Fruit fly (Drosophila melanogaster) whole organism, embryonic: ENCODE measurements around the gene Jhbp3.

Source experiments
- Asciz ChIP-seq: fragments of 200-800 bp; sonication (Bioruptor generic); optimal IDR thresholded peaks from 2 replicates; lab custom pipeline; 2017; ENCODE audit warnings: missing biosample characterization, mild to moderate bottlenecking, missing genetic modification characterization, missing genetic modification reagents
- Atf-2 ChIP-seq: fragments of 200-800 bp; sonication (Bioruptor generic); optimal IDR thresholded peaks from 2 replicates; lab custom pipeline; 2016; ENCODE audit warnings: missing biosample characterization, missing genetic modification characterization
- Blimp-1 ChIP-seq: fragments of 200-800 bp; sonication (Bioruptor generic); optimal IDR thresholded peaks from 3 replicates; lab custom pipeline; 2018; ENCODE audit warnings: missing biosample characterization, missing genetic modification characterization, mild to moderate bottlenecking, moderate library complexity, missing genetic modification reagents
- CG10321 ChIP-seq: fragments of 200-800 bp; sonication (Bioruptor generic); IDR thresholded peaks from 2 replicates; pipeline ENCODE4 v1.3.6; 2022; ENCODE audit warnings: missing biosample characterization, missing genetic modification characterization
- CG11695 ChIP-seq: fragments of 200-800 bp; sonication (Bioruptor generic); IDR thresholded peaks from 3 replicates; pipeline ENCODE4 v1.3.6; 2022; ENCODE audit warnings: missing biosample characterization, missing genetic modification characterization
- CG12769 ChIP-seq: fragments of 200-800 bp; sonication (Bioruptor generic); optimal IDR thresholded peaks from 2 replicates; lab custom pipeline; 2019; ENCODE audit warnings: missing biosample characterization, mild to moderate bottlenecking, missing genetic modification characterization, moderate library complexity
- CG13775 ChIP-seq: fragments of 200-800 bp; sonication (Bioruptor generic); optimal IDR thresholded peaks from 3 replicates; lab custom pipeline; 2017; ENCODE audit warnings: missing biosample characterization, mild to moderate bottlenecking, missing genetic modification characterization
- CG15269 ChIP-seq: fragments of 200-800 bp; sonication (Bioruptor generic); optimal IDR thresholded peaks from 2 replicates; lab custom pipeline; 2018; ENCODE audit warnings: missing biosample characterization, mild to moderate bottlenecking, missing genetic modification characterization, moderate library complexity
- CG15601 ChIP-seq: fragments of 200-800 bp; sonication (Bioruptor generic); optimal IDR thresholded peaks from 3 replicates; lab custom pipeline; 2019; ENCODE audit warnings: missing biosample characterization, mild to moderate bottlenecking, missing genetic modification characterization, moderate library complexity
- CG1602 ChIP-seq: fragments of 200-800 bp; sonication (Bioruptor generic); optimal IDR thresholded peaks from 3 replicates; lab custom pipeline; 2016; ENCODE audit warnings: missing biosample characterization, missing genetic modification characterization
- CG16815 ChIP-seq: fragments of 200-800 bp; sonication (Bioruptor generic); optimal IDR thresholded peaks from 3 replicates; lab custom pipeline; 2017; ENCODE audit warnings: missing biosample characterization, mild to moderate bottlenecking, missing genetic modification characterization
- CG16863 ChIP-seq: fragments of 200-800 bp; sonication (Bioruptor generic); optimal IDR thresholded peaks from 3 replicates; lab custom pipeline; 2016; ENCODE audit warnings: missing biosample characterization, missing genetic modification characterization
- CG17568 ChIP-seq: fragments of 200-800 bp; sonication (Bioruptor generic); optimal IDR thresholded peaks from 2 replicates; lab custom pipeline; 2018; ENCODE audit warnings: missing biosample characterization, mild to moderate bottlenecking, missing genetic modification characterization, moderate library complexity
- CG18599 ChIP-seq: fragments of 200-800 bp; sonication (Bioruptor generic); optimal IDR thresholded peaks from 3 replicates; lab custom pipeline; 2017; ENCODE audit warnings: missing biosample characterization, missing genetic modification characterization, mild to moderate bottlenecking, moderate library complexity, missing genetic modification reagents
- CG3407 ChIP-seq: fragments of 200-800 bp; sonication (Bioruptor generic); optimal IDR thresholded peaks from 2 replicates; lab custom pipeline; 2018; ENCODE audit warnings: missing biosample characterization, mild to moderate bottlenecking, missing genetic modification characterization
- CG4328 ChIP-seq: fragments of 200-800 bp; sonication (Bioruptor generic); optimal IDR thresholded peaks from 3 replicates; lab custom pipeline; 2017; ENCODE audit warnings: missing biosample characterization, missing genetic modification reagents, missing genetic modification characterization
- CG4360 ChIP-seq: fragments of 200-800 bp; sonication (Bioruptor generic); IDR thresholded peaks from 2 replicates; pipeline ENCODE4 v1.3.6; 2022; ENCODE audit warnings: missing biosample characterization, missing genetic modification characterization
- CG4854 ChIP-seq: fragments of 200-800 bp; sonication (Bioruptor generic); optimal IDR thresholded peaks from 2 replicates; lab custom pipeline; 2016; ENCODE audit warnings: missing biosample characterization, missing genetic modification characterization, inconsistent platforms
- CG5180 ChIP-seq: fragments of 200-800 bp; sonication (Bioruptor generic); optimal IDR thresholded peaks from 3 replicates; lab custom pipeline; 2017; ENCODE audit warnings: missing biosample characterization, missing genetic modification characterization, mild to moderate bottlenecking, moderate library complexity, missing genetic modification reagents
- CG6689 ChIP-seq: fragments of 200-800 bp; sonication (Bioruptor generic); IDR thresholded peaks from 2 replicates; pipeline ENCODE4 v1.3.6; 2022; ENCODE audit warnings: missing biosample characterization, missing genetic modification characterization
- CG6791 ChIP-seq: fragments of 200-800 bp; sonication (Bioruptor generic); IDR thresholded peaks from 3 replicates; pipeline ENCODE4 v1.3.6; 2022; ENCODE audit warnings: missing biosample characterization, missing genetic modification characterization; ENCODE audit not compliant: partially characterized antibody
- CG9437 ChIP-seq: fragments of 200-800 bp; sonication (Bioruptor generic); optimal IDR thresholded peaks from 2 replicates; lab custom pipeline; 2018; ENCODE audit warnings: missing biosample characterization, mild to moderate bottlenecking, missing genetic modification characterization
- D19A ChIP-seq: fragments of 200-800 bp; optimal IDR thresholded peaks from 3 replicates; lab custom pipeline; 2019; ENCODE audit warnings: missing biosample characterization, mild to moderate bottlenecking, missing genetic modification characterization, moderate library complexity
- Dp ChIP-seq: fragments of 200-800 bp; sonication (Bioruptor generic); optimal IDR thresholded peaks from 2 replicates; lab custom pipeline; 2018; ENCODE audit warnings: missing biosample characterization, mild to moderate bottlenecking, missing genetic modification characterization, moderate library complexity
- Dref ChIP-seq: fragments of 200-800 bp; sonication (Bioruptor generic); IDR thresholded peaks from 2 replicates; pipeline ENCODE4 v1.3.6; 2022; ENCODE audit warnings: missing biosample characterization, missing genetic modification characterization
- Ets65A ChIP-seq: fragments of 200-800 bp; sonication (Bioruptor generic); peaks from one replicate; lab custom pipeline; 2016; ENCODE audit warnings: missing biosample characterization, missing genetic modification characterization
- HLH3B ChIP-seq: fragments of 200-800 bp; sonication (Bioruptor generic); IDR thresholded peaks from 2 replicates; pipeline ENCODE4 v1.3.6; 2022; ENCODE audit warnings: missing biosample characterization, missing genetic modification characterization
- HmgD ChIP-seq: fragments of 200-800 bp; sonication (Bioruptor generic); optimal IDR thresholded peaks from 3 replicates; lab custom pipeline; 2016; ENCODE audit warnings: missing biosample characterization, missing genetic modification characterization
- Hr39 ChIP-seq: fragments of >200 bp; optimal IDR thresholded peaks from 2 replicates; lab custom pipeline; 2017
- Hsf ChIP-seq: fragments of 200-800 bp; sonication (Bioruptor generic); optimal IDR thresholded peaks from 3 replicates; lab custom pipeline; 2016; ENCODE audit warnings: missing biosample characterization, missing genetic modification characterization
- NFAT ChIP-seq: fragments of 200-800 bp; sonication (Bioruptor generic); IDR thresholded peaks from 2 replicates; pipeline ENCODE4 v1.3.6; 2022; ENCODE audit warnings: missing biosample characterization, missing genetic modification characterization
- PHDP ChIP-seq: fragments of 200-800 bp; sonication (Bioruptor generic); optimal IDR thresholded peaks from 3 replicates; lab custom pipeline; 2018; ENCODE audit warnings: missing biosample characterization, mild to moderate bottlenecking, missing genetic modification characterization, moderate library complexity
- Pdp1 ChIP-seq, 2 experiments: fragments of 200-800 bp; sonication (Bioruptor generic); optimal IDR thresholded peaks; 3 replicates each; lab custom pipeline; 2016; ENCODE audit warnings: missing biosample characterization in 2 of 2, missing genetic modification characterization in 2 of 2, mild to moderate bottlenecking in 1 of 2, moderate library complexity in 1 of 2
- Rfx ChIP-seq: fragments of 200-800 bp; sonication (Bioruptor generic); IDR thresholded peaks from 2 replicates; pipeline ENCODE4 v1.3.6; 2022; ENCODE audit warnings: missing biosample characterization, missing genetic modification characterization
- Trl ChIP-seq, 3 experiments: fragments of >200 bp in 2 of 3; fragments of 200-800 bp in 1 of 3; sonication (Bioruptor generic) in 1 of 3; optimal IDR thresholded peaks; 2 replicates in 1 of 3; 3 replicates in 2 of 3; lab custom pipeline; 2016 to 2017; ENCODE audit warnings: missing biosample characterization in 1 of 3, missing genetic modification characterization in 1 of 3
- amos ChIP-seq: fragments of 200-800 bp; sonication (Bioruptor generic); IDR thresholded peaks from 2 replicates; pipeline ENCODE4 v1.3.6; 2022; ENCODE audit warnings: missing biosample characterization, missing genetic modification characterization; ENCODE audit not compliant: partially characterized antibody
- caup ChIP-seq: fragments of 200-800 bp; sonication (Bioruptor generic); optimal IDR thresholded peaks from 3 replicates; lab custom pipeline; 2017; ENCODE audit warnings: missing biosample characterization, mild to moderate bottlenecking, missing genetic modification characterization, moderate library complexity; ENCODE audit not compliant: severe bottlenecking
- chinmo ChIP-seq: fragments of 200-800 bp; sonication (Bioruptor generic); IDR thresholded peaks from 4 replicates; pipeline ENCODE4 v1.3.6; 2022; ENCODE audit warnings: missing biosample characterization, missing genetic modification characterization; ENCODE audit not compliant: partially characterized antibody
- exex ChIP-seq: fragments of 200-800 bp; sonication (Bioruptor generic); optimal IDR thresholded peaks from 4 replicates; lab custom pipeline; 2018; ENCODE audit warnings: missing biosample characterization, mild to moderate bottlenecking, missing genetic modification characterization, moderate library complexity
- gfzf ChIP-seq: fragments of 200-800 bp; sonication (Bioruptor generic); optimal IDR thresholded peaks from 2 replicates; lab custom pipeline; 2016; ENCODE audit warnings: missing biosample characterization, mild to moderate bottlenecking, missing genetic modification characterization, moderate library complexity
- lbe ChIP-seq: fragments of 200-800 bp; sonication (Bioruptor generic); optimal IDR thresholded peaks from 2 replicates; lab custom pipeline; 2016; ENCODE audit warnings: missing biosample characterization, mild to moderate bottlenecking, missing genetic modification characterization
- nmo ChIP-seq: fragments of 200-800 bp; sonication (Bioruptor generic); optimal IDR thresholded peaks from 2 replicates; lab custom pipeline; 2018; ENCODE audit warnings: missing biosample characterization, mild to moderate bottlenecking, missing genetic modification characterization, moderate library complexity
- pan ChIP-seq, 4 experiments: fragments of >200 bp in 3 of 4; fragments of 200-800 bp in 1 of 4; sonication (Bioruptor generic) in 1 of 4; optimal IDR thresholded peaks in 3 of 4; IDR thresholded peaks in 1 of 4; 2 replicates each; pipeline versions ENCODE4 v1.3.6 to Lab custom; 2017 to 2022; ENCODE audit warnings: missing biosample characterization in 2 of 4, missing genetic modification characterization in 2 of 4, mixed read lengths in 1 of 4
- salm ChIP-seq: fragments of 200-800 bp; sonication (Bioruptor generic); optimal IDR thresholded peaks from 2 replicates; lab custom pipeline; 2018; ENCODE audit warnings: missing biosample characterization, mild to moderate bottlenecking, missing genetic modification characterization
- tna ChIP-seq: fragments of 200-800 bp; sonication (Bioruptor generic); IDR thresholded peaks from 2 replicates; pipeline ENCODE4 v1.3.6; 2022; ENCODE audit warnings: missing biosample characterization, missing genetic modification characterization; ENCODE audit not compliant: partially characterized antibody
- vvl ChIP-seq: fragments of 200-800 bp; sonication (Bioruptor generic); IDR thresholded peaks from 2 replicates; pipeline ENCODE4 v1.3.6; 2022; ENCODE audit warnings: missing biosample characterization, missing genetic modification characterization

The Jhbp3 gene

dm6 chr3R:4975315-4975777 lies 20.3 kb upstream of the Jhbp3 start (continued):
- TF ChIP-seq CG17568 (GFP tag; lab: Kevin White, UChicago) (peak; percentile 40), Atf-2 (GFP tag; lab: Kevin White, UChicago) (no peak), CG6689 (GFP tag; lab: Robert Waterston, UW) (0 out of 2 replicates have a peak, but pooled peaks have one; percentile 13), CG16815 (GFP tag; lab: Kevin White, UChicago) (no peak), gfzf (GFP tag; lab: Kevin White, UChicago) (no peak), Blimp-1 (peak; percentile 21), CG11695 (no peak), lbe (no peak), vvl (GFP tag; lab: Robert Waterston, UW) (peak; percentile 34), salm (tag; lab: Kevin White, UChicago) (peak; percentile 41), CG4854 (GFP tag; lab: Kevin White, UChicago) (no peak), CG13775 (GFP tag; lab: Kevin White, UChicago) (no peak), Pdp1 (GFP tag; optimal IDR thresholded peaks at IDR 0.05; lab: Kevin White, UChicago) (peak in 1 of 2 experiments; percentile 27), caup (GFP tag; lab: Kevin White, UChicago) (peak; percentile 1), CG10321 (GFP tag; lab: Robert Waterston, UW) (peak; percentile 31; the same call in 1 of the 2 replicates), HmgD (no peak), nmo (GFP tag; lab: Kevin White, UChicago) (no peak), tna (GFP tag; lab: Robert Waterston, UW) (no peak), CG9437 (GFP tag; lab: Kevin White, UChicago) (no peak), CG4328 (peak; percentile 64), HLH3B (GFP tag; lab: Robert Waterston, UW) (peak; percentile 7; the same call in 1 of the 2 replicates), amos (no peak), CG18599 (GFP tag; lab: Kevin White, UChicago) (peak; percentile 7), Asciz (GFP tag; lab: Kevin White, UChicago) (peak; percentile 68), Trl (optimal IDR thresholded peaks at IDR 0.05; lab: Kevin White, UChicago) (no peak), Trl (GFP tag; optimal IDR thresholded peaks at IDR 0.05; lab: Kevin White, UChicago) (no peak), CG15269 (peak; percentile 32), chinmo (GFP tag; lab: Robert Waterston, UW) (peak; percentile 83; the same call in 2 of the 4 replicates), CG12769 (tag; lab: Kevin White, UChicago) (peak; percentile 19), CG15601 (tag; lab: Kevin White, UChicago) (peak; percentile 47), Hr39 (lab: Kevin White, UChicago) (no peak), Ets65A (GFP tag; lab: Kevin White, UChicago) (peak; percentile 77)

DNA sequence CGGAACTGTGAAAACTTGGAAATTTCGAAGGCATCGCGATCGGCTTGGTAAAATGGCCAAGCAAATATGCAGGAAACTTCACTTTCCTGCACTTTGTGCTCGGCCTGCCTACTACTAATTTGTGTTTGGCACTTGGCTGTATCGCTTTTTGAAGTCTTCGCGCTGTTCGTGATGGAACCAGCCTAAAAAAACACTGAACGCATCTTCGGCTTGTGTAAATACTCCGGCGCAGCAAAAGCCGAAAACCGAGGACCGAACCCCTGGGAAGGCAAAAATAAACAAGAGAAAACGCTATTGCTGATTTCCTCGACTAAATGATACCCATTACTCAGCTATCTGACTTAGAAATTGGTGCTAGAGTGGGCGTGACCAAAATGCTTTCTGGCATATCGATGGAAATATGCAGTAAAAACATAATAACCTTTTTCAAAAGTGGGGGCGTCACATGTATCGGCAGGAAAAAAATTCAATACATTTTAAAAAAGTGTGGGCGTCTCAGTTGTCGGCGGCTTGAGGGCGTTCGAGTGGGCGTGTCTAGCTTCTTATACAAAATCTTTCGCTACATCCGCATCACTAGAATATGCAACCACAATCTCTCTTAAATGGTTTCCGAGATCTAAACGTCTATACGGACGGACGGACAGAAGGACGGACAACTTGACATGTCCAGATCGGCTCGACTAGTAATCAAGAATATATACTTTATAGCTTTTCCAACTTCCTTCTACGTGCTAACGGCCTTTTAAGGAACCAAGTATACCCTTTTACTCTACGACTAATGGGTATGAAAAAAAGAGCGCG lies 19.7 kb upstream of the Jhbp3 start:
- no peak for TF ChIP-seq CG5180 (GFP tag; lab: Kevin White, UChicago)
- TF ChIP-seq CG1602 (GFP tag; lab: Kevin White, UChicago) = no peak
- TF ChIP-seq NFAT (GFP tag; lab: Robert Waterston, UW) = peak; percentile 31; the same call in 1 of the 2 replicates
- TF ChIP-seq CG6791 (GFP tag; lab: Robert Waterston, UW) = 0 out of 3 replicates have a peak, but pooled peaks have one; percentile 42
- no peak for TF ChIP-seq CG16863
- TF ChIP-seq pan (optimal IDR thresholded peaks at IDR 0.05; lab: Kevin White, UChicago) = peak in 1 of 2 experiments; percentile 5
- TF ChIP-seq pan (GFP tag; optimal IDR thresholded peaks at IDR 0.05 in 1 of 2, IDR thresholded peaks at IDR 0.05 in 1 of 2) = peak in 1 of 2 experiments; percentile 12
- TF ChIP-seq CG4360 (GFP tag; lab: Robert Waterston, UW) = 0 out of 2 replicates have a peak, but pooled peaks have one; percentile 21
- no peak for TF ChIP-seq Dp
- peak; percentile 5 for TF ChIP-seq CG3407
- peak; percentile 46 for TF ChIP-seq Atf-2 (GFP tag; lab: Kevin White, UChicago)
- TF ChIP-seq Rfx (GFP tag; lab: Robert Waterston, UW) = no peak
- no peak for TF ChIP-seq CG15601 (tag; lab: Kevin White, UChicago)
- no peak for TF ChIP-seq D19A (tag; lab: Kevin White, UChicago)
- TF ChIP-seq Hsf (GFP tag; lab: Kevin White, UChicago) = no peak
- TF ChIP-seq exex (tag; lab: Kevin White, UChicago) = no peak
- no peak for TF ChIP-seq Dref (GFP tag; lab: Robert Waterston, UW)
- TF ChIP-seq PHDP (tag; lab: Kevin White, UChicago) = no peak
